Fruit fly (Drosophila melanogaster): ENCODE results near the gene E23.

The E23 gene

DNA sequence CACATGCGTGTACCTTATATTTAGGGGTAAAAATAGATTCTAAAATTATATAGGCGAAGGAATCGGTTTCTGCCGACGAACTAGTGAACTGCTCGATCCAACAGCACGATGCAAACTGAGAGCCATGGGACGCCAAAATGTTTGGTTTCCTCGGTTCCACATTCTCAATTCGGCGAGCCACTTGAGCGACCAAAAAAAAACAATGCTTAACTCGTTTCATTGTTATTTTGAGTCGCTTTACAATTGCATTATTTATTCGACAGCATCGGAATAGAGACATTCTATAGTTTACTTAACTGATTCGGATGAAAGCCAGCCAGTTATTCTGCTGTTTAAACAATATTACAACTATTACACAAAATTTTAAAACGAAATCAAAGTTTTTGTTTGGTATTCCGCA is 21.0 kb upstream of the E23 start, which contains the start of gene CG15412:
Gene CG15412, minus strand, starts transcription at position 101 of the 400 bp plus-strand sequence.
- TF ChIP-seq CG13204 (GFP tag; optimal IDR thresholded peaks at IDR 0.05), result no peak
- TF ChIP-seq CG17806 (tag; optimal IDR thresholded peaks at IDR 0.05), result no peak
- no peak for TF ChIP-seq CG8159 (tag; optimal IDR thresholded peaks at IDR 0.05)
- no peak for TF ChIP-seq Pif1A (GFP tag; optimal IDR thresholded peaks at IDR 0.05)
- no peak for TF ChIP-seq CG15710 (tag; optimal IDR thresholded peaks at IDR 0.05)
- no peak for TF ChIP-seq Pif1B (GFP tag; optimal IDR thresholded peaks at IDR 0.05)
- no peak for TF ChIP-seq EcR (GFP tag; optimal IDR thresholded peaks at IDR 0.05)
- no peak for TF ChIP-seq Snoo (tag; optimal IDR thresholded peaks at IDR 0.05)
- TF ChIP-seq CG9948 (tag; optimal IDR thresholded peaks at IDR 0.05), result no peak

DNA sequence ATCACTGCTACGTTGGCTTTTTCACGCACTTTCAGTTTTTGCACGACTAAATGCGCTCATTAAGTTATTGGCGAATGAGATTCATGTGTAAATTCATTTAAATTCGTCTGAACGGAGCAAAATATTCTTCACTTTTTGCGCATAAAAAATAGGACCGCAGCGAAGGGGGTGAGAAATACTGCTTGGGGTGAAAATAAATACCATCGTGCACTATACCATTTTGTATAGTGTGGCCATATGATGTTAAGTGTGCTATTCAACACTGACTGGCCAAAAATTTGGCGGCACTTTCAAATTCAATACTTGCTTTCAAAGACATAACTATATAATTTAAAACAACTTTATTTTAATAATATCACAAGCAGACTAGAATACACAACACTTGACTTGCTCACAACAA is 18.6 kb upstream of the E23 start, which contains the start of gene GramD1B:
Gene GramD1B, minus strand, starts transcription at position 131 of the 400 bp plus-strand sequence.
- no peak for TF ChIP-seq CG8301 (tag; optimal IDR thresholded peaks at IDR 0.05)
- no peak for TF ChIP-seq CG14655 (GFP tag; optimal IDR thresholded peaks at IDR 0.05)
- no peak for TF ChIP-seq EcR (GFP tag; optimal IDR thresholded peaks at IDR 0.05)
- TF ChIP-seq CG17806 (tag; optimal IDR thresholded peaks at IDR 0.05), result no peak

DNA sequence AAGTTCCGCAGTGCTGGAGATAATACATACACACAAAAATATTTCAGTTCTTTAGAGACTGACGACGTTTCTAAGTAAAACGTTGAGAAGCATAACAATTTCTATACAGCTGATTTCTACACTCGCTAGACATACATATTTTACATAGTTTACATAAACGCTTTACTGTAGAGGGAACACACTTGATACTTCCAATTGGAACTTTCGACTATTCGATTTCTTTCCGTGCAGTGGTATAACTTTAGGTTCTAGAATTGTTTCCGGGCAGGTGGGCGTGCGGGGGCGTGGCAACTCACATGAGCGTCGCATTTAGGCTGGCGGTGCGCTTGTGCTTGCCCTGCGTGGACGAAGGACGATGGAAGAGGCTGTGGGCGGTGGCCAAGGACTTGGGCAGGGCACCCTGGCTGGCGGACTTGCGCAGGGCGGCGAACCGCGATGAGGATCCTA is 17.9 kb upstream of the E23 start:
- no peak for TF ChIP-seq Snoo (tag; optimal IDR thresholded peaks at IDR 0.05)
- no peak for TF ChIP-seq Pif1B (GFP tag; optimal IDR thresholded peaks at IDR 0.05)
- TF ChIP-seq Ets98B (GFP tag; IDR thresholded peaks at IDR 0.05), result peak; percentile 49
- no peak for TF ChIP-seq CG13204 (GFP tag; optimal IDR thresholded peaks at IDR 0.05)
- no peak for TF ChIP-seq rn (GFP tag; IDR thresholded peaks at IDR 0.05)
- TF ChIP-seq CG8301 (tag; optimal IDR thresholded peaks at IDR 0.05), result peak; percentile 24
- peak; percentile 3 for TF ChIP-seq CG17806 (tag; optimal IDR thresholded peaks at IDR 0.05)
- no peak for TF ChIP-seq EcR (GFP tag; optimal IDR thresholded peaks at IDR 0.05)
- no peak for TF ChIP-seq CG10348 (GFP tag; IDR thresholded peaks at IDR 0.05)
- TF ChIP-seq fd96Ca (GFP tag; IDR thresholded peaks at IDR 0.05), result peak; percentile 35; the same call in 1 of the 3 replicates
- peak; percentile 2 for TF ChIP-seq CG15710 (tag; optimal IDR thresholded peaks at IDR 0.05)
- TF ChIP-seq CG8159 (tag; optimal IDR thresholded peaks at IDR 0.05), result peak; percentile 20
- no peak for TF ChIP-seq D1 (tag; optimal IDR thresholded peaks at IDR 0.05)
- TF ChIP-seq CG14655 (GFP tag; optimal IDR thresholded peaks at IDR 0.05), result peak; percentile 29
- TF ChIP-seq CG12605 (GFP tag; IDR thresholded peaks at IDR 0.05), result no peak
- TF ChIP-seq gl (tag; optimal IDR thresholded peaks at IDR 0.05), result no peak
- TF ChIP-seq CG9948 (tag; optimal IDR thresholded peaks at IDR 0.05), result no peak
- peak; percentile 47; the same call in 1 of the 3 replicates for TF ChIP-seq CG4496 (GFP tag; IDR thresholded peaks at IDR 0.05)
- TF ChIP-seq Pif1A (GFP tag; optimal IDR thresholded peaks at IDR 0.05), result peak; percentile 39
- no peak for TF ChIP-seq CG34367 (tag; optimal IDR thresholded peaks at IDR 0.05)
- TF ChIP-seq CG32121 (GFP tag; IDR thresholded peaks at IDR 0.05), result peak; percentile 41; the same call in 1 of the 2 replicates

DNA sequence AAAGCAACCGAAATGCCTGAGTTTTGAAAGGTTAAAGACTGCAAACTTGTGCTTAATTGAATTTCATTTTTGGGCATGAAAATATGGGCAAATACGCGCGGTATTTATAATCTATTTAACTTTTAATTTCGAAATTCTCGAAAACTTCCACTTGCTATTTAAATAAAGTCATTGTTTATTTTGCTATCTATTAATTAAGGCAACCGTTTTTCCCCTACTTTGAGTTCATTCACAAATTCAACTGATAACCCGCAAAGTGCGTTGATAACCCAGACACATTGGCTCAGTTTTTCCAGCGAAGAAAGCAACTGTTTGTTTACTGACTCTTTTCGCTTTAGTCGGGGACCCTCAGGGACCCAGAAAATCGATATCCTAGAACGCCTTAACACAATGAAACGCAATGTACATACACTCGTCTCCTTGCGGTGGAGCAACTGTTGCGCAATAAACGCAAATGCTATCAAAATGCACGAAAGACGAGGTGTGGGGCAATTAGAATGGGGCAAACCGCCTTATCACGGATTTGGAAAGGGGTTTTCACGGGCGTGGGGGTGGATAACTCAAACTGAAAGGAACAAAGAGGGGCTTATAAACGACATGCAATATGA is 17.3 kb upstream of the E23 start:
- TF ChIP-seq Snoo (tag; optimal IDR thresholded peaks at IDR 0.05) (no peak), fd96Ca (GFP tag; IDR thresholded peaks at IDR 0.05) (no peak), CG15710 (tag; optimal IDR thresholded peaks at IDR 0.05) (no peak)

DNA sequence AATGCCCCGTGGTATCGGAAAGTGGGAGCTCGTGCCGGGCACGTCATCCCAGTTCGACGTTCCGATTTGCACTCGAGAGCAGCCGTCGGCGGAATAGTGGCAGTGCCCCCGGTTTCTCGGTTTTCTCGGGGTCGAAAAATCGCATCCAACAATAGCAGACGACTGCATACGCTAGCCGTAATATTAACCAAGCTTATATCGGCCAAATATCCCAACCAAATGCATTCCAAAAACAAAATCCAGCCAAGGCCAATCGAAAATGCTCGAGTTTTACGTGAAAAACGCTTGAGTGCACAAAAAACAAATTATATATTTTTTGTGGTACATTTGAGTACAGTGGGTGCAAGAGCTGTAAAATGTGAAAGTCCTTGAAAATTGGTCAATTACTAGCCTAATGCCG is 16.7 kb upstream of the E23 start:
- peak; percentile 43 for TF ChIP-seq Pif1A (GFP tag; optimal IDR thresholded peaks at IDR 0.05)
- TF ChIP-seq CG15710 (tag; optimal IDR thresholded peaks at IDR 0.05), result no peak
- no peak for TF ChIP-seq CG13204 (GFP tag; optimal IDR thresholded peaks at IDR 0.05)
- no peak for TF ChIP-seq Snoo (tag; optimal IDR thresholded peaks at IDR 0.05)
- TF ChIP-seq Ets98B (GFP tag; IDR thresholded peaks at IDR 0.05), result peak; percentile 71
- TF ChIP-seq CG9948 (tag; optimal IDR thresholded peaks at IDR 0.05), result no peak
- peak; percentile 77; the same call in 2 of the 3 replicates for TF ChIP-seq fd96Ca (GFP tag; IDR thresholded peaks at IDR 0.05)
- TF ChIP-seq gl (tag; optimal IDR thresholded peaks at IDR 0.05), result no peak
- TF ChIP-seq CG17806 (tag; optimal IDR thresholded peaks at IDR 0.05), result peak; percentile 4
- TF ChIP-seq CG32121 (GFP tag; IDR thresholded peaks at IDR 0.05), result peak; percentile 74
- TF ChIP-seq Pif1B (GFP tag; optimal IDR thresholded peaks at IDR 0.05), result no peak
- no peak for TF ChIP-seq rn (GFP tag; IDR thresholded peaks at IDR 0.05)
- no peak for TF ChIP-seq D1 (tag; optimal IDR thresholded peaks at IDR 0.05)
- peak; percentile 21 for TF ChIP-seq EcR (GFP tag; optimal IDR thresholded peaks at IDR 0.05)
- TF ChIP-seq CG10348 (GFP tag; IDR thresholded peaks at IDR 0.05), result no peak
- peak; percentile 45 for TF ChIP-seq CG8159 (tag; optimal IDR thresholded peaks at IDR 0.05)
- 0 out of 2 replicates have a peak, but pooled peaks have one; percentile 58 for TF ChIP-seq CG12605 (GFP tag; IDR thresholded peaks at IDR 0.05)
- TF ChIP-seq CG34367 (tag; optimal IDR thresholded peaks at IDR 0.05), result no peak
- no peak for TF ChIP-seq CG14655 (GFP tag; optimal IDR thresholded peaks at IDR 0.05)
- no peak for TF ChIP-seq CG8301 (tag; optimal IDR thresholded peaks at IDR 0.05)
- TF ChIP-seq CG4496 (GFP tag; IDR thresholded peaks at IDR 0.05), result peak; percentile 62; the same call in 2 of the 3 replicates

DNA sequence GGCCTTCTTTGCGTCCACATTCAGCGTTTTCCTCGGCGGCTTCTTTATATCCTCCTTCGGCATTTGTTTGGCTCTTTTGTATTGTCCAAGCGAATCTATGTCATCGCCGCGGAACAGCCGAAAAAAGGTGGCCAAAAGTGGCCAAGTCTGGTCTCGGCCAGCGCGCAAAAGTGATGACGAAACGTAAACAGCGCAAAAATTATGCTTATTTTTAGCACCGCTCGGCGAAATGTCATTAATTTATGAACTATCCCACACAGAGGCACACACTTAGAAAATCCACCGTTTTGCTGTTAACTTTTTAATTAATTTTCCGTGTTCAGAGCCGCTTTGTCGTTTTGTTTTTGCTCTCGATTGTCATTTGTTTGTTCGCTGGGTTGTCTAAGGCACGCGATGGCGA is 16.3 kb upstream of the E23 start:
- TF ChIP-seq gl (tag; optimal IDR thresholded peaks at IDR 0.05) (no peak), CG8159 (tag; optimal IDR thresholded peaks at IDR 0.05) (no peak), Pif1A (GFP tag; optimal IDR thresholded peaks at IDR 0.05) (no peak), CG9948 (tag; optimal IDR thresholded peaks at IDR 0.05) (no peak), D1 (tag; optimal IDR thresholded peaks at IDR 0.05) (no peak), CG17806 (tag; optimal IDR thresholded peaks at IDR 0.05) (no peak), CG14655 (GFP tag; optimal IDR thresholded peaks at IDR 0.05) (no peak), CG12605 (GFP tag; IDR thresholded peaks at IDR 0.05) (no peak), EcR (GFP tag; optimal IDR thresholded peaks at IDR 0.05) (no peak), rn (GFP tag; IDR thresholded peaks at IDR 0.05) (no peak), CG34367 (tag; optimal IDR thresholded peaks at IDR 0.05) (no peak), CG13204 (GFP tag; optimal IDR thresholded peaks at IDR 0.05) (no peak), CG8301 (tag; optimal IDR thresholded peaks at IDR 0.05) (no peak), CG10348 (GFP tag; IDR thresholded peaks at IDR 0.05) (no peak), fd96Ca (GFP tag; IDR thresholded peaks at IDR 0.05) (no peak), Ets98B (GFP tag; IDR thresholded peaks at IDR 0.05) (no peak), CG15710 (tag; optimal IDR thresholded peaks at IDR 0.05) (no peak)

Data from whole organism, pupa.